Fruit fly (Drosophila melanogaster) whole organism, embryonic: ENCODE measurements around the gene Pp2A-29B.

Source experiments
- Bdp1 ChIP-seq: fragments of 200-800 bp; sonication (Bioruptor generic); optimal IDR thresholded peaks from 3 replicates; lab custom pipeline; 2016; ENCODE audit warnings: missing biosample characterization, missing genetic modification characterization
- CG1024 ChIP-seq: fragments of 200-800 bp; sonication (Bioruptor generic); IDR thresholded peaks from 2 replicates; pipeline ENCODE4 v1.3.6; 2022; ENCODE audit warnings: missing biosample characterization, missing genetic modification characterization
- CG10979 ChIP-seq: fragments of 200-800 bp; sonication (Bioruptor generic); optimal IDR thresholded peaks from 2 replicates; lab custom pipeline; 2018; ENCODE audit warnings: missing biosample characterization, mild to moderate bottlenecking, missing genetic modification characterization, moderate library complexity
- CG11398 ChIP-seq: fragments of 200-800 bp; sonication (Bioruptor generic); optimal IDR thresholded peaks from 2 replicates; lab custom pipeline; 2016; ENCODE audit warnings: missing biosample characterization, missing genetic modification characterization
- CG12219 ChIP-seq: fragments of 200-800 bp; sonication (Bioruptor generic); optimal IDR thresholded peaks from 3 replicates; lab custom pipeline; 2018; ENCODE audit warnings: missing biosample characterization, mild to moderate bottlenecking, missing genetic modification characterization
- CG14441 ChIP-seq: fragments of 200-800 bp; sonication (Bioruptor generic); IDR thresholded peaks from 2 replicates; pipeline ENCODE4 v1.3.6; 2022; ENCODE audit warnings: missing biosample characterization, missing genetic modification characterization
- CG15073 ChIP-seq: fragments of 200-800 bp; sonication (Bioruptor generic); optimal IDR thresholded peaks from 2 replicates; lab custom pipeline; 2016; ENCODE audit warnings: missing biosample characterization, missing genetic modification characterization
- CG16813 ChIP-seq: fragments of 200-800 bp; sonication (Bioruptor generic); IDR thresholded peaks from 3 replicates; pipeline ENCODE4 v1.3.6; 2022; ENCODE audit warnings: missing biosample characterization, missing genetic modification characterization; ENCODE audit not compliant: partially characterized antibody
- CG16815 ChIP-seq: fragments of 200-800 bp; sonication (Bioruptor generic); optimal IDR thresholded peaks from 3 replicates; lab custom pipeline; 2017; ENCODE audit warnings: missing biosample characterization, mild to moderate bottlenecking, missing genetic modification characterization
- CG17186 ChIP-seq: fragments of 200-800 bp; sonication (Bioruptor generic); optimal IDR thresholded peaks from 3 replicates; lab custom pipeline; 2017; ENCODE audit warnings: missing biosample characterization, missing genetic modification reagents, missing genetic modification characterization
- CG18599 ChIP-seq: fragments of 200-800 bp; sonication (Bioruptor generic); optimal IDR thresholded peaks from 3 replicates; lab custom pipeline; 2017; ENCODE audit warnings: missing biosample characterization, missing genetic modification characterization, mild to moderate bottlenecking, moderate library complexity, missing genetic modification reagents
- CG18764 ChIP-seq: fragments of 200-800 bp; sonication (Bioruptor generic); optimal IDR thresholded peaks from 3 replicates; lab custom pipeline; 2016; ENCODE audit warnings: missing biosample characterization, missing genetic modification characterization
- CG2120 ChIP-seq: fragments of 200-800 bp; sonication (Bioruptor generic); optimal IDR thresholded peaks from 3 replicates; lab custom pipeline; 2016; ENCODE audit warnings: missing biosample characterization, missing genetic modification characterization
- CG34224 ChIP-seq: fragments of 200-800 bp; sonication (Bioruptor generic); IDR thresholded peaks from 3 replicates; pipeline ENCODE4 v1.3.6; 2022; ENCODE audit warnings: missing biosample characterization, missing genetic modification characterization; ENCODE audit not compliant: partially characterized antibody
- CG4424 ChIP-seq: fragments of 200-800 bp; sonication (Bioruptor generic); optimal IDR thresholded peaks from 3 replicates; lab custom pipeline; 2016; ENCODE audit warnings: missing biosample characterization, missing genetic modification characterization
- CG5180 ChIP-seq: fragments of 200-800 bp; sonication (Bioruptor generic); optimal IDR thresholded peaks from 3 replicates; lab custom pipeline; 2017; ENCODE audit warnings: missing biosample characterization, missing genetic modification characterization, mild to moderate bottlenecking, moderate library complexity, missing genetic modification reagents
- CG5245 ChIP-seq: fragments of 200-800 bp; sonication (Bioruptor generic); optimal IDR thresholded peaks from 3 replicates; lab custom pipeline; 2016; ENCODE audit warnings: missing biosample characterization, missing genetic modification characterization
- CG6854 ChIP-seq: fragments of 200-800 bp; sonication (Bioruptor generic); optimal IDR thresholded peaks from 3 replicates; lab custom pipeline; 2017; ENCODE audit warnings: missing biosample characterization, mild to moderate bottlenecking, missing genetic modification characterization
- CG7928 ChIP-seq: fragments of 200-800 bp; sonication (Bioruptor generic); optimal IDR thresholded peaks from 2 replicates; lab custom pipeline; 2017; ENCODE audit warnings: missing biosample characterization, mild to moderate bottlenecking, missing genetic modification characterization
- CoRest ChIP-seq: fragments of 200-800 bp; sonication (Bioruptor generic); optimal IDR thresholded peaks from 3 replicates; lab custom pipeline; 2018; ENCODE audit warnings: missing biosample characterization, mild to moderate bottlenecking, missing genetic modification characterization, moderate library complexity
- GATAe ChIP-seq: fragments of 200-800 bp; sonication (Bioruptor generic); conservative IDR thresholded peaks from 2 replicates; pipeline ENCODE4 v1.3.6; 2022; ENCODE audit warnings: missing biosample characterization, missing genetic modification characterization
- H2.0 ChIP-seq: fragments of 200-800 bp; sonication (Bioruptor generic); IDR thresholded peaks from 2 replicates; pipeline ENCODE4 v1.3.6; 2022; ENCODE audit warnings: missing biosample characterization, missing genetic modification characterization
- HmgD ChIP-seq: fragments of 200-800 bp; sonication (Bioruptor generic); optimal IDR thresholded peaks from 3 replicates; lab custom pipeline; 2016; ENCODE audit warnings: missing biosample characterization, missing genetic modification characterization
- Lim3 ChIP-seq: fragments of 200-800 bp; sonication (Bioruptor generic); IDR thresholded peaks from 2 replicates; pipeline ENCODE4 v1.3.6; 2022; ENCODE audit warnings: missing biosample characterization, missing genetic modification characterization
- Med ChIP-seq: fragments of 200-800 bp; sonication (Bioruptor generic); peaks from one replicate; lab custom pipeline; 2016; ENCODE audit warnings: missing biosample characterization, missing genetic modification characterization, mild to moderate bottlenecking, inconsistent platforms, moderate library complexity
- Meics ChIP-seq: fragments of 200-800 bp; sonication (Bioruptor generic); optimal IDR thresholded peaks from 2 replicates; lab custom pipeline; 2017; ENCODE audit warnings: missing biosample characterization, mild to moderate bottlenecking, missing genetic modification characterization
- NfI ChIP-seq: fragments of 200-800 bp; sonication (Bioruptor generic); optimal IDR thresholded peaks from 3 replicates; lab custom pipeline; 2018; ENCODE audit warnings: missing biosample characterization, mild to moderate bottlenecking, missing genetic modification characterization, moderate library complexity
- Oli ChIP-seq: fragments of 200-800 bp; sonication (Bioruptor generic); optimal IDR thresholded peaks from 2 replicates; lab custom pipeline; 2018; ENCODE audit warnings: missing biosample characterization, mild to moderate bottlenecking, missing genetic modification characterization, moderate library complexity
- Optix ChIP-seq: fragments of 200-800 bp; sonication (Bioruptor generic); IDR thresholded peaks from 3 replicates; pipeline ENCODE4 v1.3.6; 2022; ENCODE audit warnings: missing biosample characterization, missing genetic modification characterization
- Six4 ChIP-seq: fragments of 200-800 bp; sonication (Bioruptor generic); optimal IDR thresholded peaks from 2 replicates; lab custom pipeline; 2016; ENCODE audit warnings: missing biosample characterization, missing genetic modification characterization
- Sox102F ChIP-seq: fragments of 200-800 bp; sonication (Bioruptor generic); optimal IDR thresholded peaks from 2 replicates; lab custom pipeline; 2018; ENCODE audit warnings: missing biosample characterization, mild to moderate bottlenecking, missing genetic modification characterization, moderate library complexity
- Spps ChIP-seq: fragments of 200-800 bp; sonication (Bioruptor generic); optimal IDR thresholded peaks from 2 replicates; lab custom pipeline; 2018; ENCODE audit warnings: missing biosample characterization, mild to moderate bottlenecking, missing genetic modification characterization
- bbx ChIP-seq: fragments of 200-800 bp; sonication (Bioruptor generic); IDR thresholded peaks from 2 replicates; pipeline ENCODE4 v1.3.6; 2022; ENCODE audit warnings: missing biosample characterization, missing genetic modification characterization; ENCODE audit not compliant: partially characterized antibody
- dmrt11E ChIP-seq: fragments of 200-800 bp; sonication (Bioruptor generic); optimal IDR thresholded peaks from 3 replicates; lab custom pipeline; 2018; ENCODE audit warnings: missing biosample characterization, mild to moderate bottlenecking, missing genetic modification characterization, moderate library complexity
- ems ChIP-seq: fragments of 200-800 bp; sonication (Bioruptor generic); optimal IDR thresholded peaks from 3 replicates; lab custom pipeline; 2016; ENCODE audit warnings: missing biosample characterization, missing genetic modification characterization
- fd64A ChIP-seq: fragments of 200-800 bp; sonication (Bioruptor generic); optimal IDR thresholded peaks from 3 replicates; lab custom pipeline; 2018; ENCODE audit warnings: missing biosample characterization, mild to moderate bottlenecking, missing genetic modification characterization
- gcm ChIP-seq: fragments of 200-800 bp; sonication (Bioruptor generic); optimal IDR thresholded peaks from 2 replicates; lab custom pipeline; 2019; ENCODE audit warnings: missing biosample characterization, mild to moderate bottlenecking, missing genetic modification characterization, moderate library complexity
- ind ChIP-seq: fragments of 200-800 bp; sonication (Bioruptor generic); optimal IDR thresholded peaks from 3 replicates; lab custom pipeline; 2016; ENCODE audit warnings: missing biosample characterization, missing genetic modification characterization
- kni ChIP-seq: fragments of 200-800 bp; sonication (Bioruptor generic); optimal IDR thresholded peaks from 3 replicates; lab custom pipeline; 2017; ENCODE audit warnings: mild to moderate bottlenecking, missing biosample characterization, missing genetic modification reagents, missing genetic modification characterization
- lola ChIP-seq, 3 experiments: fragments of >200 bp in 2 of 3; fragments of 200-800 bp in 1 of 3; sonication (Bioruptor generic) in 1 of 3; optimal IDR thresholded peaks; 2 replicates each; lab custom pipeline; 2017 to 2019; ENCODE audit warnings: missing biosample characterization in 3 of 3, missing genetic modification characterization in 3 of 3, mild to moderate bottlenecking in 1 of 3, moderate library complexity in 1 of 3
- lov ChIP-seq, 2 experiments: fragments of 200-800 bp in 1 of 2; fragments of >200 bp in 1 of 2; sonication (Bioruptor generic) in 1 of 2; IDR thresholded peaks in 1 of 2; optimal IDR thresholded peaks in 1 of 2; 2 replicates in 1 of 2; 3 replicates in 1 of 2; pipeline versions ENCODE4 v1.3.6 to Lab custom; 2017 to 2022; ENCODE audit warnings: missing biosample characterization in 1 of 2, missing genetic modification characterization in 1 of 2
- mirr ChIP-seq: fragments of 200-800 bp; sonication (Bioruptor generic); optimal IDR thresholded peaks from 3 replicates; lab custom pipeline; 2018; ENCODE audit warnings: missing biosample characterization, mild to moderate bottlenecking, missing genetic modification characterization
- psq ChIP-seq: fragments of 200-800 bp; sonication (Bioruptor generic); optimal IDR thresholded peaks from 2 replicates; lab custom pipeline; 2017; ENCODE audit warnings: missing biosample characterization, missing genetic modification characterization
- ranshi ChIP-seq: fragments of 200-800 bp; sonication (Bioruptor generic); IDR thresholded peaks from 2 replicates; pipeline ENCODE4 v1.3.6; 2022; ENCODE audit warnings: missing biosample characterization, missing genetic modification characterization
- rib ChIP-seq: fragments of 200-800 bp; sonication (Bioruptor generic); IDR thresholded peaks from 2 replicates; pipeline ENCODE4 v1.3.6; 2022; ENCODE audit warnings: missing biosample characterization, missing genetic modification characterization
- ro ChIP-seq: fragments of 200-800 bp; sonication (Bioruptor generic); IDR thresholded peaks from 2 replicates; pipeline ENCODE4 v1.3.6; 2022; ENCODE audit warnings: missing biosample characterization, missing genetic modification characterization
- sima ChIP-seq: fragments of 200-800 bp; sonication (Bioruptor generic); optimal IDR thresholded peaks from 2 replicates; lab custom pipeline; 2016; ENCODE audit warnings: missing biosample characterization, missing genetic modification characterization
- sqz ChIP-seq: fragments of 200-800 bp; sonication (Bioruptor generic); optimal IDR thresholded peaks from 3 replicates; lab custom pipeline; 2018; ENCODE audit warnings: missing biosample characterization, mild to moderate bottlenecking, missing genetic modification characterization
- toy ChIP-seq: fragments of 200-800 bp; sonication (Bioruptor generic); IDR thresholded peaks from 2 replicates; pipeline ENCODE4 v1.3.6; 2022; ENCODE audit warnings: missing biosample characterization, missing genetic modification characterization
- wor ChIP-seq: fragments of 200-800 bp; sonication (Bioruptor generic); IDR thresholded peaks from 2 replicates; pipeline ENCODE4 v1.3.6; 2022; ENCODE audit warnings: missing biosample characterization, missing genetic modification characterization

Gene Pp2A-29B

dm6 chr2L:8376717-8377116 is 10.9 kb downstream of the Pp2A-29B start, which contains the start of the genes CG13390 and CG17294:
Gene CG13390, minus strand, starts transcription at chr2L:8376797.
Gene CG17294, plus strand, starts transcription at chr2L:8377035.
- TF ChIP-seq toy (GFP tag; lab: Robert Waterston, UW), result peak; percentile 99
- TF ChIP-seq Meics (GFP tag; lab: Kevin White, UChicago), result peak; percentile 100
- TF ChIP-seq Med (GFP tag; lab: Kevin White, UChicago), result peak; percentile 99
- TF ChIP-seq psq (GFP tag; lab: Kevin White, UChicago), result peak; percentile 97
- peak; percentile 100 for TF ChIP-seq CoRest (tag; lab: Kevin White, UChicago)
- TF ChIP-seq CG5180, result peak; percentile 94
- peak; percentile 100 for TF ChIP-seq rib (GFP tag; lab: Robert Waterston, UW)
- peak; percentile 68 for TF ChIP-seq CG16813 (GFP tag; lab: Robert Waterston, UW)
- peak; percentile 87 for TF ChIP-seq CG7928 (GFP tag; lab: Kevin White, UChicago)
- peak; percentile 70 for TF ChIP-seq bbx
- peak; percentile 99 for TF ChIP-seq wor (GFP tag; lab: Robert Waterston, UW)
- peak; percentile 99 for TF ChIP-seq Spps (tag; lab: Kevin White, UChicago)
- TF ChIP-seq CG15073 (GFP tag; lab: Kevin White, UChicago), result peak; percentile 90
- peak; percentile 99 for TF ChIP-seq sqz (GFP tag; lab: Kevin White, UChicago)
- peak; percentile 99 for TF ChIP-seq H2.0 (GFP tag; lab: Robert Waterston, UW)
- no peak for TF ChIP-seq lov (optimal IDR thresholded peaks at IDR 0.05; lab: Kevin White, UChicago)
- TF ChIP-seq lov (GFP tag; IDR thresholded peaks at IDR 0.05; lab: Robert Waterston, UW), result peak; percentile 99
- peak; percentile 99 for TF ChIP-seq mirr (GFP tag; lab: Kevin White, UChicago)
- TF ChIP-seq CG11398, result peak; percentile 78
- peak; percentile 99 for TF ChIP-seq CG16815 (GFP tag; lab: Kevin White, UChicago)
- TF ChIP-seq gcm (GFP tag; lab: Kevin White, UChicago), result peak; percentile 99
- TF ChIP-seq CG12219 (GFP tag; lab: Kevin White, UChicago), result peak; percentile 99
- peak; percentile 100 for TF ChIP-seq ranshi (GFP tag; lab: Robert Waterston, UW)
- TF ChIP-seq GATAe (GFP tag; lab: Robert Waterston, UW), result peak; percentile 99
- TF ChIP-seq CG17186, result peak; percentile 94
- TF ChIP-seq Sox102F (GFP tag; lab: Kevin White, UChicago), result peak; percentile 100
- TF ChIP-seq CG5245 (GFP tag; lab: Kevin White, UChicago), result peak; percentile 98
- TF ChIP-seq fd64A (GFP tag; lab: Kevin White, UChicago), result peak; percentile 98
- peak; percentile 97 for TF ChIP-seq CG1024 (GFP tag; lab: Robert Waterston, UW)
- peak; percentile 100 for TF ChIP-seq CG18599 (GFP tag; lab: Kevin White, UChicago)
- TF ChIP-seq CG18764, result peak; percentile 99
- peak; percentile 99 for TF ChIP-seq ro
- TF ChIP-seq Optix, result peak; percentile 96
- TF ChIP-seq Bdp1 (GFP tag; lab: Kevin White, UChicago), result peak; percentile 88
- TF ChIP-seq Six4 (GFP tag; lab: Kevin White, UChicago), result peak; percentile 99
- peak; percentile 100 for TF ChIP-seq Oli (tag; lab: Kevin White, UChicago)
- TF ChIP-seq CG4424 (GFP tag; lab: Kevin White, UChicago), result peak; percentile 99
- TF ChIP-seq CG2120 (GFP tag; lab: Kevin White, UChicago), result peak; percentile 99
- TF ChIP-seq CG14441 (GFP tag; lab: Robert Waterston, UW), result peak; percentile 100
- TF ChIP-seq Lim3 (GFP tag; lab: Robert Waterston, UW), result peak; percentile 98
- TF ChIP-seq HmgD (GFP tag; lab: Kevin White, UChicago), result peak; percentile 10
- peak in 1 of 3 experiments; percentile 99 for TF ChIP-seq lola (GFP tag; optimal IDR thresholded peaks at IDR 0.05; lab: Kevin White, UChicago)
- TF ChIP-seq CG34224 (GFP tag; lab: Robert Waterston, UW), result peak; percentile 92
- peak; percentile 97 for TF ChIP-seq ems (GFP tag; lab: Kevin White, UChicago)
- peak; percentile 100 for TF ChIP-seq NfI (GFP tag; lab: Kevin White, UChicago)
- peak; percentile 89 for TF ChIP-seq sima (GFP tag; lab: Kevin White, UChicago)
- peak; percentile 99 for TF ChIP-seq ind (GFP tag; lab: Kevin White, UChicago)
- TF ChIP-seq kni (GFP tag; lab: Kevin White, UChicago), result peak; percentile 97
- TF ChIP-seq CG10979, result peak; percentile 99
- TF ChIP-seq CG6854, result peak; percentile 100
- peak; percentile 99 for TF ChIP-seq dmrt11E (tag; lab: Kevin White, UChicago)
